ENCODE assay signal across 3 fruit fly cellular contexts in genomic region chr3L:11237127-11237759, dm6.
TF ChIP-seq lines count a peak whose summit lies in the region.

No protein-coding gene starts in this region.

- no peak for TF ChIP-seq CTCF in whole organism, embryonic (GFP tag; optimal IDR thresholded peaks at IDR 0.05; lab: Kevin White, UChicago)

TF ChIP-seq in whole organism, embryonic, 481 proteins besides CTCF, POLR2A, EP300 and RAD21 (continues in another document):
- peak; percentile 90 for TF ChIP-seq cad (GFP tag; optimal IDR thresholded peaks at IDR 0.05; lab: Kevin White, UChicago)
- TF ChIP-seq nerfin-1 (tag; optimal IDR thresholded peaks at IDR 0.05; lab: Kevin White, UChicago) = no peak
- TF ChIP-seq CG10462 (GFP tag; optimal IDR thresholded peaks at IDR 0.05; lab: Kevin White, UChicago) = no peak
- TF ChIP-seq Side (GFP tag; optimal IDR thresholded peaks at IDR 0.05; lab: Kevin White, UChicago) = no peak
- peak; percentile 11 for TF ChIP-seq twi (tag; optimal IDR thresholded peaks at IDR 0.05; lab: Kevin White, UChicago)
- TF ChIP-seq psq (GFP tag; optimal IDR thresholded peaks at IDR 0.05; lab: Kevin White, UChicago) = no peak
- TF ChIP-seq CG18619 (GFP tag; optimal IDR thresholded peaks at IDR 0.05; lab: Kevin White, UChicago) = no peak
- TF ChIP-seq lov (optimal IDR thresholded peaks at IDR 0.05; lab: Kevin White, UChicago) = no peak
- TF ChIP-seq lov (GFP tag; IDR thresholded peaks at IDR 0.05; lab: Robert Waterston, UW) = no peak
- TF ChIP-seq Neu2 (GFP tag; optimal IDR thresholded peaks at IDR 0.05; lab: Kevin White, UChicago; ENCODE audit: borderline replicate concordance) = no peak
- no peak for TF ChIP-seq Lpt (GFP tag; optimal IDR thresholded peaks at IDR 0.05; lab: Kevin White, UChicago)
- TF ChIP-seq ERR (GFP tag; optimal IDR thresholded peaks at IDR 0.05; lab: Kevin White, UChicago) = no peak
- no peak for TF ChIP-seq fd3F (GFP tag; optimal IDR thresholded peaks at IDR 0.05; lab: Kevin White, UChicago)
- no peak for TF ChIP-seq CG10959 (GFP tag; IDR thresholded peaks at IDR 0.05; lab: Robert Waterston, UW)
- TF ChIP-seq ind (GFP tag; optimal IDR thresholded peaks at IDR 0.05; lab: Kevin White, UChicago) = no peak
- peak; percentile 9 for TF ChIP-seq D (optimal IDR thresholded peaks at IDR 0.05; lab: Kevin White, UChicago)
- no peak for TF ChIP-seq D (GFP tag; optimal IDR thresholded peaks at IDR 0.05; lab: Kevin White, UChicago)
- no peak for TF ChIP-seq sim (GFP tag; IDR thresholded peaks at IDR 0.05; lab: Robert Waterston, UW)
- TF ChIP-seq CG34422 (GFP tag; IDR thresholded peaks at IDR 0.05; lab: Robert Waterston, UW) = no peak
- TF ChIP-seq CG30020 (tag; optimal IDR thresholded peaks at IDR 0.05; lab: Kevin White, UChicago) = no peak
- no peak for TF ChIP-seq CG4617 (GFP tag; optimal IDR thresholded peaks at IDR 0.05; lab: Kevin White, UChicago; ENCODE audit: borderline replicate concordance)
- TF ChIP-seq nmo (GFP tag; optimal IDR thresholded peaks at IDR 0.05; lab: Kevin White, UChicago) = peak; percentile 13
- no peak for TF ChIP-seq pb (GFP tag; optimal IDR thresholded peaks at IDR 0.05; lab: Kevin White, UChicago)
- peak; percentile 100 for TF ChIP-seq zen (tag; optimal IDR thresholded peaks at IDR 0.05; lab: Kevin White, UChicago)
- TF ChIP-seq Adf1 (GFP tag; IDR thresholded peaks at IDR 0.05; lab: Robert Waterston, UW) = no peak
- no peak for TF ChIP-seq Lim3 (GFP tag; IDR thresholded peaks at IDR 0.05; lab: Robert Waterston, UW)
- peak; percentile 86 for TF ChIP-seq CG7271 (tag; optimal IDR thresholded peaks at IDR 0.05; lab: Kevin White, UChicago)
- no peak for TF ChIP-seq Nf-YB (GFP tag; optimal IDR thresholded peaks at IDR 0.05; lab: Kevin White, UChicago)
- TF ChIP-seq Med (GFP tag; lab: Kevin White, UChicago) = peak; percentile 55
- TF ChIP-seq CG3065 (GFP tag; optimal IDR thresholded peaks at IDR 0.05; lab: Kevin White, UChicago) = no peak
- no peak for TF ChIP-seq al (GFP tag; IDR thresholded peaks at IDR 0.05; lab: Robert Waterston, UW)
- no peak for TF ChIP-seq Fer3 (tag; optimal IDR thresholded peaks at IDR 0.05; lab: Kevin White, UChicago)

TF ChIP-seq in whole organism, prepupa, 60 proteins besides CTCF, POLR2A, EP300 and RAD21:
- TF ChIP-seq CG31627 (GFP tag; optimal IDR thresholded peaks at IDR 0.05; lab: Kevin White, UChicago) (no peak), fd59A (GFP tag; optimal IDR thresholded peaks at IDR 0.05; lab: Kevin White, UChicago) (no peak), CG11762 (GFP tag; optimal IDR thresholded peaks at IDR 0.05; lab: Kevin White, UChicago; ENCODE audit: insufficient read depth) (no peak), CG10631 (GFP tag; optimal IDR thresholded peaks at IDR 0.05; lab: Kevin White, UChicago) (peak; percentile 19), dsx (GFP tag; optimal IDR thresholded peaks at IDR 0.05; lab: Kevin White, UChicago; ENCODE audit: poor library complexity, severe bottlenecking) (no peak)

TF ChIP-seq in whole organism, wandering third instar larva, 38 proteins besides CTCF, POLR2A, EP300 and RAD21:
- TF ChIP-seq Jra (GFP tag; optimal IDR thresholded peaks at IDR 0.05; lab: Kevin White, UChicago) = no peak
- peak; percentile 40 for TF ChIP-seq Dif (GFP tag; optimal IDR thresholded peaks at IDR 0.05; lab: Kevin White, UChicago; ENCODE audit: partially characterized antibody)
- TF ChIP-seq HLH106 (tag; optimal IDR thresholded peaks at IDR 0.05; lab: Kevin White, UChicago) = peak; percentile 31
- no peak for TF ChIP-seq br (GFP tag; optimal IDR thresholded peaks at IDR 0.05; lab: Kevin White, UChicago)
- TF ChIP-seq dl (GFP tag; optimal IDR thresholded peaks at IDR 0.05; lab: Kevin White, UChicago; ENCODE audit: insufficient read depth in 1 of 2, partially characterized antibody in 2 of 2) = no peak
- no peak for TF ChIP-seq Sp1 (GFP tag; optimal IDR thresholded peaks at IDR 0.05; lab: Kevin White, UChicago)
- no peak for TF ChIP-seq pan (optimal IDR thresholded peaks at IDR 0.05; lab: Kevin White, UChicago)
- no peak for TF ChIP-seq Hr78 (GFP tag; optimal IDR thresholded peaks at IDR 0.05; lab: Kevin White, UChicago)
- no peak for TF ChIP-seq OdsH (GFP tag; optimal IDR thresholded peaks at IDR 0.05; lab: Kevin White, UChicago)
- peak; percentile 25 for TF ChIP-seq woc (GFP tag; optimal IDR thresholded peaks at IDR 0.05; lab: Kevin White, UChicago)
- TF ChIP-seq CG32264 (GFP tag; optimal IDR thresholded peaks at IDR 0.05; lab: Kevin White, UChicago) = no peak
